Fruit fly (Drosophila melanogaster): Measurements from ENCODE around the gene bip1.

Gene bip1

dm6 chr3L:8024278-8025140 lies 34.0 kb downstream of the bip1 start (continued):
- TF ChIP-seq CG14667 (GFP tag; IDR thresholded peaks at IDR 0.05) (peak; percentile 46; the same call in 1 of the 2 replicates), CG12236 (GFP tag; optimal IDR thresholded peaks at IDR 0.05) (no peak), CG13123 (GFP tag; optimal IDR thresholded peaks at IDR 0.05) (no peak), H15 (GFP tag; IDR thresholded peaks at IDR 0.05) (no peak), caup (GFP tag; optimal IDR thresholded peaks at IDR 0.05; ENCODE audit: severe bottlenecking) (peak; percentile 39), NfI (GFP tag; optimal IDR thresholded peaks at IDR 0.05) (no peak), Ada2b (GFP tag; IDR thresholded peaks at IDR 0.05) (peak; percentile 82), CG12769 (tag; optimal IDR thresholded peaks at IDR 0.05) (peak; percentile 98), ssp (GFP tag; IDR thresholded peaks at IDR 0.05) (no peak), MTF-1 (GFP tag; optimal IDR thresholded peaks at IDR 0.05; ENCODE audit: borderline replicate concordance) (no peak), Awh (GFP tag; IDR thresholded peaks at IDR 0.05) (peak; percentile 53; the same call in 1 of the 2 replicates), sna (GFP tag; IDR thresholded peaks at IDR 0.05; ENCODE audit: partially characterized antibody) (no peak), CG4404 (GFP tag; IDR thresholded peaks at IDR 0.05) (no peak), Adf1 (GFP tag; IDR thresholded peaks at IDR 0.05) (no peak), sens (GFP tag) (peak; percentile 52), repo (GFP tag; optimal IDR thresholded peaks at IDR 0.05) (no peak), scrt (GFP tag; optimal IDR thresholded peaks at IDR 0.05) (peak; percentile 29), CG30403 (GFP tag; optimal IDR thresholded peaks at IDR 0.05) (peak; percentile 40), en (GFP tag; optimal IDR thresholded peaks at IDR 0.05) (no peak), CrebB (tag; optimal IDR thresholded peaks at IDR 0.05) (no peak), Oaz (GFP tag; IDR thresholded peaks at IDR 0.05) (no peak), fd3F (GFP tag; optimal IDR thresholded peaks at IDR 0.05) (peak; percentile 18), Atf6 (GFP tag; IDR thresholded peaks at IDR 0.05) (peak; percentile 64; the same call in 1 of the 2 replicates), schlank (tag; optimal IDR thresholded peaks at IDR 0.05) (no peak), grn (GFP tag; optimal IDR thresholded peaks at IDR 0.05) (no peak), dm (GFP tag; optimal IDR thresholded peaks at IDR 0.05) (no peak), Dip3 (GFP tag; optimal IDR thresholded peaks at IDR 0.05) (no peak), dmrt11E (tag; optimal IDR thresholded peaks at IDR 0.05) (no peak), zen2 (GFP tag; IDR thresholded peaks at IDR 0.05; ENCODE audit: partially characterized antibody) (no peak), B-H1 (GFP tag; IDR thresholded peaks at IDR 0.05) (peak; percentile 58; the same call in 2 of the 3 replicates), btn (GFP tag; optimal IDR thresholded peaks at IDR 0.05) (no peak), CG18599 (GFP tag; optimal IDR thresholded peaks at IDR 0.05) (peak; percentile 36), ems (GFP tag; optimal IDR thresholded peaks at IDR 0.05) (no peak), CG17568 (GFP tag; optimal IDR thresholded peaks at IDR 0.05) (no peak), CG16815 (GFP tag; optimal IDR thresholded peaks at IDR 0.05) (no peak), bowl (GFP tag; IDR thresholded peaks at IDR 0.05) (no peak), phol (tag; optimal IDR thresholded peaks at IDR 0.05) (peak; percentile 55), CG14014 (GFP tag; IDR thresholded peaks at IDR 0.05) (peak; percentile 46; the same call in 1 of the 2 replicates), CG16813 (GFP tag; IDR thresholded peaks at IDR 0.05; ENCODE audit: partially characterized antibody) (no peak), dysf (GFP tag; IDR thresholded peaks at IDR 0.05) (peak; percentile 79; the same call in 2 of the 3 replicates), zfh2 (GFP tag; optimal IDR thresholded peaks at IDR 0.05) (peak; percentile 5), Rfx (GFP tag; IDR thresholded peaks at IDR 0.05) (peak; percentile 79), CG4730 (GFP tag; IDR thresholded peaks at IDR 0.05) (peak; percentile 48; the same call in 1 of the 2 replicates), CG43689 (GFP tag; IDR thresholded peaks at IDR 0.05) (no peak), CG10431 (GFP tag; optimal IDR thresholded peaks at IDR 0.05) (no peak), sob (GFP tag; IDR thresholded peaks at IDR 0.05) (peak; percentile 56), ci (GFP tag; IDR thresholded peaks at IDR 0.05) (no peak), vnd (GFP tag; IDR thresholded peaks at IDR 0.05; ENCODE audit: partially characterized antibody) (no peak), Fer1 (GFP tag; optimal IDR thresholded peaks at IDR 0.05) (peak; percentile 18)
